Worm (Caenorhabditis elegans): ENCODE results near the gene Y73C8B.2.

Y73C8B.2 gene

ce11 chrV:3166260-3166659, 28.5 kb downstream of the Y73C8B.2 start, which contains the start of gene C36C5.4:
Gene C36C5.4 (plus strand): TSS chrV:3166560.
- TF ChIP-seq nhr-23 (tag; optimal IDR thresholded peaks at IDR 0.05) (no peak), mbf-1 (tag; optimal IDR thresholded peaks at IDR 0.05) (no peak), ZK546.5 (tag; optimal IDR thresholded peaks at IDR 0.05) (no peak), nhr-12 (tag; optimal IDR thresholded peaks at IDR 0.05) (no peak), sma-9 (GFP tag; optimal IDR thresholded peaks at IDR 0.05) (no peak), sma-9 (tag; optimal IDR thresholded peaks at IDR 0.05) (no peak)

- TF ChIP-seq nhr-12 (tag; optimal IDR thresholded peaks at IDR 0.05) (no peak), nhr-23 (tag; optimal IDR thresholded peaks at IDR 0.05) (no peak), nhr-10 (tag; optimal IDR thresholded peaks at IDR 0.05) (no peak), unc-39 (tag; optimal IDR thresholded peaks at IDR 0.05) (no peak), Y55F3AM.14 (GFP tag; optimal IDR thresholded peaks at IDR 0.05) (no peak), nhr-77 (tag; optimal IDR thresholded peaks at IDR 0.05) (no peak), nhr-6 (tag; optimal IDR thresholded peaks at IDR 0.05) (no peak)
These were observed 29.4 kb downstream of the Y73C8B.2 start, which contains the start of gene C36C5.14 for ce11 chrV:3165438-3165837. Gene C36C5.14 (minus strand): TSS chrV:3165538.

- TF ChIP-seq blmp-1 (tag; optimal IDR thresholded peaks at IDR 0.05; ENCODE audit: insufficient read depth) (no peak), egl-27 (tag; optimal IDR thresholded peaks at IDR 0.05) (no peak)
These were observed 31.7 kb downstream of the Y73C8B.2 start for ce11 chrV:3163143-3163542.

- no peak for TF ChIP-seq Y55F3AM.14 (GFP tag; optimal IDR thresholded peaks at IDR 0.05)
- no peak for TF ChIP-seq sma-9 (GFP tag; optimal IDR thresholded peaks at IDR 0.05)
- TF ChIP-seq sma-9 (tag; optimal IDR thresholded peaks at IDR 0.05) = no peak
- TF ChIP-seq R02D3.7 (tag; optimal IDR thresholded peaks at IDR 0.05) = no peak
- TF ChIP-seq ceh-16 (tag; optimal IDR thresholded peaks at IDR 0.05) = no peak
- TF ChIP-seq dmd-4 (tag; optimal IDR thresholded peaks at IDR 0.05) = no peak
- no peak for TF ChIP-seq elt-3 (tag; optimal IDR thresholded peaks at IDR 0.05)
- no peak for TF ChIP-seq elt-1 (tag; optimal IDR thresholded peaks at IDR 0.05)
- TF ChIP-seq ztf-4 (tag; optimal IDR thresholded peaks at IDR 0.05) = no peak
- TF ChIP-seq gmeb-1 (tag; optimal IDR thresholded peaks at IDR 0.05) = no peak
- no peak for TF ChIP-seq peb-1 (tag; optimal IDR thresholded peaks at IDR 0.05)
- TF ChIP-seq mdl-1 (tag; optimal IDR thresholded peaks at IDR 0.05) = no peak
- TF ChIP-seq C34F6.9 (tag; optimal IDR thresholded peaks at IDR 0.05) = no peak
- no peak for TF ChIP-seq nhr-12 (tag; optimal IDR thresholded peaks at IDR 0.05)
- no peak for TF ChIP-seq blmp-1 (tag; optimal IDR thresholded peaks at IDR 0.05; ENCODE audit: insufficient read depth)
- no peak for TF ChIP-seq aly-2 (tag; optimal IDR thresholded peaks at IDR 0.05)
- TF ChIP-seq unc-39 (tag; optimal IDR thresholded peaks at IDR 0.05) = no peak
- no peak for TF ChIP-seq nhr-21 (tag; optimal IDR thresholded peaks at IDR 0.05)
These were observed 32.5 kb downstream of the Y73C8B.2 start for ce11 chrV:3162299-3162698.

- TF ChIP-seq ceh-16 (tag; optimal IDR thresholded peaks at IDR 0.05) (no peak), dmd-4 (tag; optimal IDR thresholded peaks at IDR 0.05) (no peak), lin-11 (tag; optimal IDR thresholded peaks at IDR 0.05) (no peak), peb-1 (tag; optimal IDR thresholded peaks at IDR 0.05) (no peak)
These were observed 35.5 kb downstream of the Y73C8B.2 start, which contains the start of gene C36C5.12 for ce11 chrV:3159252-3159651. Gene C36C5.12 (minus strand): TSS chrV:3159352.

- no peak for TF ChIP-seq lsy-2 (tag; optimal IDR thresholded peaks at IDR 0.05)
- TF ChIP-seq nhr-77 (tag; optimal IDR thresholded peaks at IDR 0.05) = no peak
- no peak for TF ChIP-seq peb-1 (tag; optimal IDR thresholded peaks at IDR 0.05)
These were observed 36.4 kb downstream of the Y73C8B.2 start for ce11 chrV:3158379-3158778.

ce11 chrV:3156786-3157185, 38.0 kb downstream of the Y73C8B.2 start, which contains the start of gene exh-1:
Gene exh-1 (plus strand): TSS chrV:3157086.
- no peak for TF ChIP-seq sem-4 (tag; optimal IDR thresholded peaks at IDR 0.05)
- TF ChIP-seq ceh-82 (tag; optimal IDR thresholded peaks at IDR 0.05) = no peak
- no peak for TF ChIP-seq lsy-2 (tag; optimal IDR thresholded peaks at IDR 0.05)
- no peak for TF ChIP-seq unc-39 (tag; optimal IDR thresholded peaks at IDR 0.05)
- no peak for TF ChIP-seq egl-27 (tag; optimal IDR thresholded peaks at IDR 0.05)
- TF ChIP-seq nhr-25 (tag; optimal IDR thresholded peaks at IDR 0.05) = no peak
- TF ChIP-seq nhr-21 (tag; optimal IDR thresholded peaks at IDR 0.05) = no peak
- TF ChIP-seq sma-9 (GFP tag; optimal IDR thresholded peaks at IDR 0.05) = no peak
- TF ChIP-seq sma-9 (tag; optimal IDR thresholded peaks at IDR 0.05) = no peak
- no peak for TF ChIP-seq unc-62 (GFP tag; optimal IDR thresholded peaks at IDR 0.05)
- TF ChIP-seq lin-11 (tag; optimal IDR thresholded peaks at IDR 0.05) = no peak
- no peak for TF ChIP-seq zag-1 (tag; optimal IDR thresholded peaks at IDR 0.05)
- TF ChIP-seq nhr-23 (tag; optimal IDR thresholded peaks at IDR 0.05) = no peak
- no peak for TF ChIP-seq ztf-11 (tag; optimal IDR thresholded peaks at IDR 0.05)
- TF ChIP-seq snpc-4 (tag; optimal IDR thresholded peaks at IDR 0.05) = no peak
- no peak for TF ChIP-seq nhr-77 (tag; optimal IDR thresholded peaks at IDR 0.05)
- TF ChIP-seq elt-3 (tag; optimal IDR thresholded peaks at IDR 0.05) = no peak
- TF ChIP-seq nhr-12 (tag; optimal IDR thresholded peaks at IDR 0.05) = no peak
- TF ChIP-seq alr-1 (tag; optimal IDR thresholded peaks at IDR 0.05) = no peak

Measured in whole organism, L2 larva.